Worm (Caenorhabditis elegans) whole organism, mixed stage, embryonic: ENCODE data around the gene mfsd-13.2.

ENCODE experiments used
- M03D4.4 ChIP-seq: sonication (generic microtip); optimal IDR thresholded peaks from 2 replicates; lab custom pipeline; 2017; ENCODE audit warnings: mild to moderate bottlenecking, missing genetic modification characterization, missing compliant biosample characterization
- bed-3 ChIP-seq: fragments of 200-800 bp; sonication (Bioruptor generic); optimal IDR thresholded peaks from 3 replicates; lab custom pipeline; 2018; ENCODE audit warnings: mild to moderate bottlenecking, missing genetic modification characterization, moderate library complexity, missing compliant biosample characterization
- blmp-1 ChIP-seq: fragments of 150-350 bp; optimal IDR thresholded peaks from 2 replicates; lab custom pipeline; 2014; ENCODE audit warnings: missing biosample characterization, missing genetic modification characterization
- ceh-39 ChIP-seq: fragments of 150-350 bp; optimal IDR thresholded peaks from 2 replicates; lab custom pipeline; 2014; ENCODE audit warnings: missing biosample characterization, missing genetic modification characterization
- ceh-43 ChIP-seq: fragments of 200-800 bp; sonication (Bioruptor generic); optimal IDR thresholded peaks from 2 replicates; lab custom pipeline; 2018; ENCODE audit warnings: mild to moderate bottlenecking, missing genetic modification characterization, moderate library complexity, missing compliant biosample characterization
- ceh-83 ChIP-seq: fragments of 200-800 bp; sonication (Bioruptor generic); optimal IDR thresholded peaks from 2 replicates; lab custom pipeline; 2018; ENCODE audit warnings: mild to moderate bottlenecking, missing genetic modification characterization, missing compliant biosample characterization
- cnd-1 ChIP-seq: fragments of 200-800 bp; sonication (Bioruptor generic); optimal IDR thresholded peaks from 2 replicates; lab custom pipeline; 2018; ENCODE audit warnings: mild to moderate bottlenecking, missing genetic modification characterization, missing compliant biosample characterization
- drap-1 ChIP-seq: fragments of 200-800 bp; sonication (Bioruptor generic); optimal IDR thresholded peaks from 3 replicates; lab custom pipeline; 2018; ENCODE audit warnings: mild to moderate bottlenecking, missing genetic modification characterization, missing compliant biosample characterization
- elt-1 ChIP-seq: sonication (generic microtip); optimal IDR thresholded peaks from 2 replicates; lab custom pipeline; 2017; ENCODE audit warnings: missing genetic modification characterization, mild to moderate bottlenecking, missing compliant biosample characterization, antibody characterized with exemption, moderate library complexity, borderline replicate concordance; ENCODE audit not compliant: insufficient read depth
- elt-3 ChIP-seq: fragments of 150-350 bp; optimal IDR thresholded peaks from 2 replicates; lab custom pipeline; 2014; ENCODE audit warnings: missing biosample characterization, missing genetic modification characterization
- flh-1 ChIP-seq: fragments of 200-800 bp; sonication (Bioruptor generic); optimal IDR thresholded peaks from 2 replicates; lab custom pipeline; 2018; ENCODE audit warnings: mild to moderate bottlenecking, missing genetic modification characterization, moderate library complexity, missing compliant biosample characterization
- ham-2 ChIP-seq: fragments of 200-800 bp; sonication (Bioruptor generic); optimal IDR thresholded peaks from 2 replicates; lab custom pipeline; 2018; ENCODE audit warnings: mild to moderate bottlenecking, missing genetic modification characterization, missing compliant biosample characterization
- hlh-1 ChIP-seq: fragments of 150-350 bp; optimal IDR thresholded peaks from 2 replicates; lab custom pipeline; 2014; ENCODE audit warnings: missing biosample characterization, missing genetic modification reagents, missing genetic modification characterization
- lsy-2 ChIP-seq: fragments of 150-350 bp; optimal IDR thresholded peaks from 2 replicates; lab custom pipeline; 2014; ENCODE audit warnings: missing biosample characterization, missing genetic modification characterization
- mab-5 ChIP-seq: fragments of 150-350 bp; optimal IDR thresholded peaks from 2 replicates; lab custom pipeline; 2014; ENCODE audit warnings: missing biosample characterization, missing genetic modification characterization
- mls-2 ChIP-seq: sonication (generic microtip); optimal IDR thresholded peaks from 2 replicates; lab custom pipeline; 2016; ENCODE audit warnings: mild to moderate bottlenecking, missing genetic modification characterization, moderate library complexity, missing compliant biosample characterization
- nhr-12 ChIP-seq: fragments of 150-350 bp; optimal IDR thresholded peaks from 2 replicates; lab custom pipeline; 2014; ENCODE audit warnings: missing biosample characterization, missing genetic modification characterization
- nhr-2 ChIP-seq: fragments of 150-350 bp; optimal IDR thresholded peaks from 2 replicates; lab custom pipeline; 2014; ENCODE audit warnings: missing biosample characterization, missing genetic modification characterization
- nhr-237 ChIP-seq: fragments of 150-350 bp; optimal IDR thresholded peaks from 2 replicates; lab custom pipeline; 2014; ENCODE audit warnings: missing biosample characterization, missing genetic modification characterization
- nhr-28 ChIP-seq: fragments of 150-350 bp; optimal IDR thresholded peaks from 2 replicates; lab custom pipeline; 2014; ENCODE audit warnings: missing biosample characterization, missing genetic modification characterization
- nhr-76 ChIP-seq: sonication (generic microtip); optimal IDR thresholded peaks from 2 replicates; lab custom pipeline; 2017; ENCODE audit warnings: missing biosample characterization, missing genetic modification characterization
- pha-4 ChIP-seq: fragments of 150-350 bp; optimal IDR thresholded peaks from 2 replicates; lab custom pipeline; 2018; ENCODE audit warnings: missing biosample characterization, missing genetic modification reagents, missing genetic modification characterization
- sem-2 ChIP-seq: fragments of 200-800 bp; sonication (Bioruptor generic); optimal IDR thresholded peaks from 2 replicates; lab custom pipeline; 2018; ENCODE audit warnings: mild to moderate bottlenecking, missing genetic modification characterization, missing compliant biosample characterization
- snpc-4 ChIP-seq: fragments of 150-350 bp; optimal IDR thresholded peaks from 2 replicates; lab custom pipeline; 2014; ENCODE audit warnings: missing biosample characterization, missing genetic modification characterization
- sptf-1 ChIP-seq: sonication (generic microtip); optimal IDR thresholded peaks from 2 replicates; lab custom pipeline; 2017; ENCODE audit warnings: mild to moderate bottlenecking, missing genetic modification characterization, moderate library complexity, missing compliant biosample characterization
- tbx-8 ChIP-seq: fragments of 200-800 bp; sonication (Bioruptor generic); optimal IDR thresholded peaks from 2 replicates; lab custom pipeline; 2018; ENCODE audit warnings: mild to moderate bottlenecking, missing genetic modification characterization, moderate library complexity, missing compliant biosample characterization
- unc-120 ChIP-seq: sonication (generic microtip); optimal IDR thresholded peaks from 2 replicates; lab custom pipeline; 2017; ENCODE audit warnings: missing genetic modification characterization, missing compliant biosample characterization; ENCODE audit not compliant: poor library complexity, severe bottlenecking
- unc-39 ChIP-seq: fragments of 150-350 bp; optimal IDR thresholded peaks from 2 replicates; lab custom pipeline; 2014; ENCODE audit warnings: missing biosample characterization, missing genetic modification characterization
- unc-62 ChIP-seq: fragments of 150-350 bp; optimal IDR thresholded peaks from 2 replicates; lab custom pipeline; 2014; ENCODE audit warnings: missing biosample characterization, missing genetic modification reagents, missing genetic modification characterization
- zip-8 ChIP-seq: fragments of 150-350 bp; optimal IDR thresholded peaks from 2 replicates; lab custom pipeline; 2014; ENCODE audit warnings: missing biosample characterization, missing genetic modification characterization
- ztf-11 ChIP-seq: fragments of 150-350 bp; optimal IDR thresholded peaks from 2 replicates; lab custom pipeline; 2014; ENCODE audit warnings: missing biosample characterization, missing genetic modification characterization

The mfsd-13.2 gene

ce11 chrII:7165749-7166148, at the start of gene mfsd-13.2:
Gene mfsd-13.2, minus strand, starts transcription at chrII:7165849.
- TF ChIP-seq ztf-11 (tag; lab: Kevin White, UChicago) (no peak), elt-3 (tag; lab: Kevin White, UChicago) (no peak), nhr-2 (tag; lab: Kevin White, UChicago) (no peak)
- TF ChIP-seq, all 35 proteins: peak for 0

- TF ChIP-seq hlh-1 = no peak
- no peak for TF ChIP-seq elt-3 (tag; lab: Kevin White, UChicago)
- no peak for TF ChIP-seq pha-4 (tag; lab: Kevin White, UChicago)
- TF ChIP-seq ceh-83 = no peak
- no peak for TF ChIP-seq blmp-1 (tag; lab: Kevin White, UChicago)
Observed at ce11 chrII:7212059-7212458, 46.4 kb upstream of the mfsd-13.2 start, which contains the start of gene E04F6.9. Gene E04F6.9, minus strand, starts transcription at chrII:7212159.

- TF ChIP-seq nhr-12 (tag; lab: Kevin White, UChicago) (no peak), zip-8 (tag; lab: Kevin White, UChicago) (no peak), ceh-39 (tag; lab: Kevin White, UChicago) (no peak), unc-39 (tag; lab: Kevin White, UChicago) (no peak), cnd-1 (no peak), nhr-76 (no peak), blmp-1 (tag; lab: Kevin White, UChicago) (no peak), sptf-1 (tag; lab: Kevin White, UChicago) (no peak), unc-120 (tag; lab: Kevin White, UChicago) (no peak), nhr-237 (tag; lab: Kevin White, UChicago) (no peak), lsy-2 (no peak), pha-4 (tag; lab: Kevin White, UChicago) (no peak), unc-62 (GFP tag; lab: Kevin White, UChicago) (no peak), nhr-2 (tag; lab: Kevin White, UChicago) (no peak)
Observed at ce11 chrII:7211280-7211679, 45.6 kb upstream of the mfsd-13.2 start, which contains the start of gene E04F6.8. Gene E04F6.8, minus strand, starts transcription at chrII:7211380.

ce11 chrII:7210187-7210586, 44.5 kb upstream of the mfsd-13.2 start, which contains the start of gene E04F6.15:
Gene E04F6.15, minus strand, starts transcription at chrII:7210287.
- no peak for TF ChIP-seq tbx-8 (GFP tag; lab: Kevin White, UChicago)
- no peak for TF ChIP-seq elt-1 (tag; lab: Kevin White, UChicago)
- TF ChIP-seq ztf-11 (tag; lab: Kevin White, UChicago) = no peak
- no peak for TF ChIP-seq mls-2 (tag; lab: Kevin White, UChicago)
- no peak for TF ChIP-seq zip-8 (tag; lab: Kevin White, UChicago)
- TF ChIP-seq ceh-43 = no peak
- TF ChIP-seq mab-5 = no peak
- no peak for TF ChIP-seq hlh-1
- no peak for TF ChIP-seq ham-2
- TF ChIP-seq unc-62 (GFP tag; lab: Kevin White, UChicago) = no peak
- TF ChIP-seq blmp-1 (tag; lab: Kevin White, UChicago) = no peak

- TF ChIP-seq nhr-237 (tag; lab: Kevin White, UChicago) = no peak
- TF ChIP-seq M03D4.4 = no peak
- no peak for TF ChIP-seq flh-1 (GFP tag; lab: Kevin White, UChicago)
Observed at ce11 chrII:7208184-7208583, 42.5 kb upstream of the mfsd-13.2 start, which contains the start of gene dhs-7. Gene dhs-7, minus strand, starts transcription at chrII:7208460.

- TF ChIP-seq unc-39 (tag; lab: Kevin White, UChicago) (no peak), nhr-2 (tag; lab: Kevin White, UChicago) (no peak), unc-62 (GFP tag; lab: Kevin White, UChicago) (no peak), ceh-83 (no peak), nhr-76 (no peak), mab-5 (no peak), drap-1 (GFP tag; lab: Kevin White, UChicago) (no peak), elt-1 (tag; lab: Kevin White, UChicago) (no peak), unc-120 (tag; lab: Kevin White, UChicago) (no peak), sem-2 (GFP tag; lab: Kevin White, UChicago) (no peak), snpc-4 (tag; lab: Kevin White, UChicago) (no peak), cnd-1 (no peak), bed-3 (GFP tag; lab: Kevin White, UChicago) (no peak), M03D4.4 (no peak), nhr-28 (tag; lab: Kevin White, UChicago) (no peak), sptf-1 (tag; lab: Kevin White, UChicago) (no peak), ceh-39 (tag; lab: Kevin White, UChicago) (no peak)
- TF ChIP-seq, all 35 proteins: peak for 0
Observed at ce11 chrII:7207649-7208048, 42.0 kb upstream of the mfsd-13.2 start.
